Fruit fly (Drosophila melanogaster) whole organism, embryonic: ENCODE data around the gene natalisin.
A peak's percentile ranks its signal among the peaks of the same experiment; 100 is the strongest.

Source experiments
- CG10462 ChIP-seq: fragments of 200-800 bp; sonication (Bioruptor generic); optimal IDR thresholded peaks from 2 replicates; lab custom pipeline; 2016; ENCODE audit warnings: missing biosample characterization, missing genetic modification characterization
- CG11398 ChIP-seq: fragments of 200-800 bp; sonication (Bioruptor generic); optimal IDR thresholded peaks from 2 replicates; lab custom pipeline; 2016; ENCODE audit warnings: missing biosample characterization, missing genetic modification characterization
- CG11695 ChIP-seq: fragments of 200-800 bp; sonication (Bioruptor generic); IDR thresholded peaks from 3 replicates; pipeline ENCODE4 v1.3.6; 2022; ENCODE audit warnings: missing biosample characterization, missing genetic modification characterization
- CG13775 ChIP-seq: fragments of 200-800 bp; sonication (Bioruptor generic); optimal IDR thresholded peaks from 3 replicates; lab custom pipeline; 2017; ENCODE audit warnings: missing biosample characterization, mild to moderate bottlenecking, missing genetic modification characterization
- CG13894 ChIP-seq: fragments of 200-800 bp; sonication (Bioruptor generic); optimal IDR thresholded peaks from 3 replicates; lab custom pipeline; 2018; ENCODE audit warnings: missing biosample characterization, mild to moderate bottlenecking, missing genetic modification characterization, moderate library complexity
- CG14050 ChIP-seq: fragments of 200-800 bp; sonication (Bioruptor generic); IDR thresholded peaks from 3 replicates; pipeline ENCODE4 v1.3.6; 2022; ENCODE audit warnings: missing biosample characterization, missing genetic modification characterization
- CG15269 ChIP-seq: fragments of 200-800 bp; sonication (Bioruptor generic); optimal IDR thresholded peaks from 2 replicates; lab custom pipeline; 2018; ENCODE audit warnings: missing biosample characterization, mild to moderate bottlenecking, missing genetic modification characterization, moderate library complexity
- CG16863 ChIP-seq: fragments of 200-800 bp; sonication (Bioruptor generic); optimal IDR thresholded peaks from 3 replicates; lab custom pipeline; 2016; ENCODE audit warnings: missing biosample characterization, missing genetic modification characterization
- CG17385 ChIP-seq: fragments of 200-800 bp; sonication (Bioruptor generic); optimal IDR thresholded peaks from 3 replicates; lab custom pipeline; 2018; ENCODE audit warnings: missing biosample characterization, mild to moderate bottlenecking, missing genetic modification characterization
- CG2678 ChIP-seq: fragments of 200-800 bp; sonication (Bioruptor generic); optimal IDR thresholded peaks from 3 replicates; lab custom pipeline; 2019; ENCODE audit warnings: missing biosample characterization, mild to moderate bottlenecking, missing genetic modification characterization, moderate library complexity
- CG31441 ChIP-seq: fragments of 200-800 bp; sonication (Bioruptor generic); IDR thresholded peaks from 2 replicates; pipeline ENCODE4 v1.3.6; 2022; ENCODE audit warnings: missing biosample characterization, missing genetic modification characterization
- CG3163 ChIP-seq: fragments of 200-800 bp; sonication (Bioruptor generic); optimal IDR thresholded peaks from 3 replicates; lab custom pipeline; 2016; ENCODE audit warnings: missing biosample characterization, missing genetic modification characterization
- CG4404 ChIP-seq: fragments of 200-800 bp; sonication (Bioruptor generic); IDR thresholded peaks from 2 replicates; pipeline ENCODE4 v1.3.6; 2022; ENCODE audit warnings: missing biosample characterization, missing genetic modification characterization
- CG6254 ChIP-seq: fragments of 200-800 bp; sonication (Bioruptor generic); optimal IDR thresholded peaks from 3 replicates; lab custom pipeline; 2017; ENCODE audit warnings: mild to moderate bottlenecking, missing biosample characterization, missing genetic modification reagents, missing genetic modification characterization
- CG7271 ChIP-seq: fragments of 200-800 bp; sonication (Bioruptor generic); optimal IDR thresholded peaks from 2 replicates; lab custom pipeline; 2018; ENCODE audit warnings: missing biosample characterization, mild to moderate bottlenecking, missing genetic modification characterization, moderate library complexity
- CG8388 ChIP-seq: fragments of 200-800 bp; sonication (Bioruptor generic); optimal IDR thresholded peaks from 2 replicates; lab custom pipeline; 2019; ENCODE audit warnings: missing biosample characterization, mild to moderate bottlenecking, missing genetic modification characterization, moderate library complexity
- CG8765 ChIP-seq: fragments of 200-800 bp; sonication (Bioruptor generic); IDR thresholded peaks from 2 replicates; pipeline ENCODE4 v1.3.6; 2022; ENCODE audit warnings: missing biosample characterization, missing genetic modification characterization
- CG9215 ChIP-seq: fragments of 200-800 bp; sonication (Bioruptor generic); IDR thresholded peaks from 2 replicates; pipeline ENCODE4 v1.3.6; 2022; ENCODE audit warnings: missing biosample characterization, missing genetic modification characterization
- CrebB ChIP-seq: fragments of 200-800 bp; sonication (Bioruptor generic); optimal IDR thresholded peaks from 3 replicates; lab custom pipeline; 2018; ENCODE audit warnings: missing biosample characterization, mild to moderate bottlenecking, missing genetic modification characterization
- Dll ChIP-seq: fragments of 200-800 bp; sonication (Bioruptor generic); IDR thresholded peaks from 4 replicates; pipeline ENCODE4 v1.3.6; 2022; ENCODE audit warnings: missing biosample characterization, missing genetic modification characterization; ENCODE audit not compliant: partially characterized antibody
- E2f1 ChIP-seq: fragments of 200-800 bp; sonication (Bioruptor generic); IDR thresholded peaks from 2 replicates; pipeline ENCODE4 v1.3.6; 2022; ENCODE audit warnings: missing biosample characterization, missing genetic modification characterization
- E2f2 ChIP-seq: fragments of 200-800 bp; sonication (Bioruptor generic); IDR thresholded peaks from 2 replicates; pipeline ENCODE4 v1.3.6; 2022; ENCODE audit warnings: missing biosample characterization, missing genetic modification characterization
- Elba2 ChIP-seq: fragments of 200-800 bp; sonication (Bioruptor generic); optimal IDR thresholded peaks from 3 replicates; lab custom pipeline; 2016; ENCODE audit warnings: missing biosample characterization, missing genetic modification characterization
- Fer3 ChIP-seq: fragments of 200-800 bp; sonication (Bioruptor generic); optimal IDR thresholded peaks from 2 replicates; lab custom pipeline; 2018; ENCODE audit warnings: missing biosample characterization, mild to moderate bottlenecking, missing genetic modification characterization, moderate library complexity
- Lim3 ChIP-seq: fragments of 200-800 bp; sonication (Bioruptor generic); IDR thresholded peaks from 2 replicates; pipeline ENCODE4 v1.3.6; 2022; ENCODE audit warnings: missing biosample characterization, missing genetic modification characterization
- MTF-1 ChIP-seq: fragments of 200-800 bp; sonication (Bioruptor generic); optimal IDR thresholded peaks from 2 replicates; lab custom pipeline; 2018; ENCODE audit warnings: missing biosample characterization, mild to moderate bottlenecking, missing genetic modification characterization, borderline replicate concordance
- Mad ChIP-seq: fragments of 200-800 bp; sonication (Bioruptor generic); optimal IDR thresholded peaks from 2 replicates; lab custom pipeline; 2016; ENCODE audit warnings: missing biosample characterization, missing genetic modification characterization
- Mrtf ChIP-seq: fragments of 200-800 bp; sonication (Bioruptor generic); IDR thresholded peaks from 3 replicates; pipeline ENCODE4 v1.3.6; 2022; ENCODE audit warnings: missing biosample characterization, missing genetic modification characterization
- Myb ChIP-seq: fragments of 200-800 bp; sonication (Bioruptor generic); optimal IDR thresholded peaks from 2 replicates; lab custom pipeline; 2016; ENCODE audit warnings: missing biosample characterization, missing genetic modification characterization
- NK7.1 ChIP-seq: fragments of 200-800 bp; sonication (Bioruptor generic); optimal IDR thresholded peaks from 3 replicates; lab custom pipeline; 2016; ENCODE audit warnings: missing biosample characterization, missing genetic modification characterization
- Nf-YC ChIP-seq: fragments of 200-800 bp; optimal IDR thresholded peaks from 3 replicates; lab custom pipeline; 2019; ENCODE audit warnings: missing biosample characterization, mild to moderate bottlenecking, missing genetic modification characterization, moderate library complexity
- TFAM ChIP-seq: fragments of 200-800 bp; sonication (Bioruptor generic); optimal IDR thresholded peaks from 2 replicates; lab custom pipeline; 2017; ENCODE audit warnings: missing biosample characterization, missing genetic modification characterization, inconsistent platforms
- aop ChIP-seq: fragments of 200-800 bp; sonication (Bioruptor generic); IDR thresholded peaks from 2 replicates; pipeline ENCODE4 v1.3.6; 2022; ENCODE audit warnings: missing biosample characterization, missing genetic modification characterization
- dpn ChIP-seq, 2 experiments: fragments of 200-800 bp; sonication (Bioruptor generic); optimal IDR thresholded peaks; 3 replicates each; lab custom pipeline; 2016; ENCODE audit warnings: missing biosample characterization in 2 of 2, missing genetic modification characterization in 2 of 2
- gsb-n ChIP-seq: fragments of 200-800 bp; sonication (Bioruptor generic); optimal IDR thresholded peaks from 3 replicates; lab custom pipeline; 2018; ENCODE audit warnings: missing biosample characterization, mild to moderate bottlenecking, missing genetic modification characterization
- ham ChIP-seq: fragments of 200-800 bp; sonication (Bioruptor generic); IDR thresholded peaks from 2 replicates; pipeline ENCODE4 v1.3.6; 2022; ENCODE audit warnings: missing biosample characterization, missing genetic modification characterization
- hbn ChIP-seq: fragments of 200-800 bp; sonication (Bioruptor generic); IDR thresholded peaks from 2 replicates; pipeline ENCODE4 v1.3.6; 2022; ENCODE audit warnings: missing biosample characterization, missing genetic modification characterization; ENCODE audit not compliant: partially characterized antibody
- inv ChIP-seq: fragments of 200-800 bp; sonication (Bioruptor generic); IDR thresholded peaks from 2 replicates; pipeline ENCODE4 v1.3.6; 2022; ENCODE audit warnings: missing biosample characterization, missing genetic modification characterization; ENCODE audit not compliant: partially characterized antibody
- nerfin-1 ChIP-seq: fragments of 200-800 bp; sonication (Bioruptor generic); optimal IDR thresholded peaks from 3 replicates; lab custom pipeline; 2019; ENCODE audit warnings: missing biosample characterization, mild to moderate bottlenecking, missing genetic modification characterization, moderate library complexity
- nmo ChIP-seq: fragments of 200-800 bp; sonication (Bioruptor generic); optimal IDR thresholded peaks from 2 replicates; lab custom pipeline; 2018; ENCODE audit warnings: missing biosample characterization, mild to moderate bottlenecking, missing genetic modification characterization, moderate library complexity
- org-1 ChIP-seq: fragments of 200-800 bp; sonication (Bioruptor generic); optimal IDR thresholded peaks from 2 replicates; lab custom pipeline; 2017; ENCODE audit warnings: missing biosample characterization, missing genetic modification characterization
- pb ChIP-seq: fragments of 200-800 bp; sonication (Bioruptor generic); optimal IDR thresholded peaks from 3 replicates; lab custom pipeline; 2016; ENCODE audit warnings: missing biosample characterization, missing genetic modification characterization
- psq ChIP-seq: fragments of 200-800 bp; sonication (Bioruptor generic); optimal IDR thresholded peaks from 2 replicates; lab custom pipeline; 2017; ENCODE audit warnings: missing biosample characterization, missing genetic modification characterization
- pzg ChIP-seq: fragments of 200-800 bp; sonication (Bioruptor generic); optimal IDR thresholded peaks from 3 replicates; lab custom pipeline; 2018; ENCODE audit warnings: missing biosample characterization, mild to moderate bottlenecking, missing genetic modification characterization, moderate library complexity
- sim ChIP-seq: fragments of 200-800 bp; sonication (Bioruptor generic); IDR thresholded peaks from 2 replicates; pipeline ENCODE4 v1.3.6; 2022; ENCODE audit warnings: missing biosample characterization, missing genetic modification characterization
- tna ChIP-seq: fragments of 200-800 bp; sonication (Bioruptor generic); IDR thresholded peaks from 2 replicates; pipeline ENCODE4 v1.3.6; 2022; ENCODE audit warnings: missing biosample characterization, missing genetic modification characterization; ENCODE audit not compliant: partially characterized antibody
- ttk ChIP-seq: fragments of 200-800 bp; sonication (Bioruptor generic); IDR thresholded peaks from 2 replicates; pipeline ENCODE4 v2.1.2; 2022; ENCODE audit warnings: missing biosample characterization, missing genetic modification characterization
- vvl ChIP-seq: fragments of 200-800 bp; sonication (Bioruptor generic); IDR thresholded peaks from 2 replicates; pipeline ENCODE4 v1.3.6; 2022; ENCODE audit warnings: missing biosample characterization, missing genetic modification characterization
- wor ChIP-seq: fragments of 200-800 bp; sonication (Bioruptor generic); IDR thresholded peaks from 2 replicates; pipeline ENCODE4 v1.3.6; 2022; ENCODE audit warnings: missing biosample characterization, missing genetic modification characterization

Gene natalisin

dm6 chr3R:14382312-14383046, 35.9 kb upstream of the natalisin start (continued):
- peak; percentile 57 for TF ChIP-seq CG9215
- peak; percentile 77 for TF ChIP-seq CG13775 (GFP tag; lab: Kevin White, UChicago)
- peak; percentile 56 for TF ChIP-seq CG13894
- peak; percentile 86 for TF ChIP-seq CG15269 (tag; lab: Kevin White, UChicago)
- TF ChIP-seq nerfin-1 (tag; lab: Kevin White, UChicago) = peak; percentile 79
- peak; percentile 89 for TF ChIP-seq CG31441
- TF ChIP-seq CG3163 (GFP tag; lab: Kevin White, UChicago) = no peak
- TF ChIP-seq ttk (GFP tag; lab: Robert Waterston, UW) = peak; percentile 19; the same call in 1 of the 2 replicates
- peak; percentile 49 for TF ChIP-seq MTF-1 (GFP tag; lab: Kevin White, UChicago)
- peak; percentile 5 for TF ChIP-seq CG7271 (tag; lab: Kevin White, UChicago)
- TF ChIP-seq aop = no peak
- TF ChIP-seq CG2678 (tag; lab: Kevin White, UChicago) = peak; percentile 93
- TF ChIP-seq pzg (GFP tag; lab: Kevin White, UChicago) = no peak
- no peak for TF ChIP-seq hbn (GFP tag; lab: Robert Waterston, UW)
- no peak for TF ChIP-seq CG11398
- peak; percentile 21; the same call in 1 of the 3 replicates for TF ChIP-seq CG14050 (GFP tag; lab: Robert Waterston, UW)
- TF ChIP-seq CG8765 (GFP tag; lab: Robert Waterston, UW) = no peak; the same call in 1 of the 2 replicates
- peak; percentile 79 for TF ChIP-seq Fer3
- no peak for TF ChIP-seq Elba2 (GFP tag; lab: Kevin White, UChicago)
- TF ChIP-seq nmo = peak; percentile 87
- peak; percentile 22; the same call in 1 of the 2 replicates for TF ChIP-seq sim
- TF ChIP-seq ham (GFP tag; lab: Robert Waterston, UW) = no peak
- peak; percentile 86 for TF ChIP-seq CG11695 (GFP tag; lab: Robert Waterston, UW)
- TF ChIP-seq CG8388 = peak; percentile 81
- TF ChIP-seq pb = no peak
- no peak for TF ChIP-seq Lim3 (GFP tag; lab: Robert Waterston, UW)
- peak; percentile 66 for TF ChIP-seq E2f1 (GFP tag; lab: Robert Waterston, UW)
- TF ChIP-seq vvl (GFP tag; lab: Robert Waterston, UW) = peak; percentile 79
- TF ChIP-seq CG10462 = peak; percentile 41
- no peak for TF ChIP-seq wor
- peak; percentile 72 for TF ChIP-seq org-1 (GFP tag; lab: Kevin White, UChicago)
- TF ChIP-seq CG6254 (GFP tag; lab: Kevin White, UChicago) = peak; percentile 61
- TF ChIP-seq CG17385 (GFP tag; lab: Kevin White, UChicago) = peak; percentile 73
- TF ChIP-seq Dll (GFP tag; lab: Robert Waterston, UW) = 0 out of 4 replicates have a peak, but pooled peaks have one; percentile 24
- no peak for TF ChIP-seq Myb (GFP tag; lab: Kevin White, UChicago)
- TF ChIP-seq CG16863 (GFP tag; lab: Kevin White, UChicago) = no peak
- no peak for TF ChIP-seq inv (GFP tag; lab: Robert Waterston, UW)
- no peak for TF ChIP-seq TFAM (GFP tag; lab: Kevin White, UChicago)
- peak; percentile 18 for TF ChIP-seq CrebB (tag; lab: Kevin White, UChicago)
- TF ChIP-seq CG4404 (GFP tag; lab: Robert Waterston, UW) = peak; percentile 37; the same call in 1 of the 2 replicates
- TF ChIP-seq tna (GFP tag; lab: Robert Waterston, UW) = no peak
- TF ChIP-seq Mad (GFP tag; lab: Kevin White, UChicago) = no peak
- no peak for TF ChIP-seq NK7.1 (GFP tag; lab: Kevin White, UChicago)
- peak; percentile 53 for TF ChIP-seq psq (GFP tag; lab: Kevin White, UChicago)
- peak; percentile 68 for TF ChIP-seq Nf-YC (tag; lab: Kevin White, UChicago)
- peak; percentile 11 to 76 for TF ChIP-seq dpn (GFP tag; optimal IDR thresholded peaks at IDR 0.05; lab: Kevin White, UChicago)
- peak; percentile 84 for TF ChIP-seq gsb-n (tag; lab: Kevin White, UChicago)
- TF ChIP-seq Mrtf (GFP tag; lab: Robert Waterston, UW) = 0 out of 3 replicates have a peak, but pooled peaks have one; percentile 38
- TF ChIP-seq E2f2 (GFP tag; lab: Robert Waterston, UW) = peak; percentile 43; the same call in 1 of the 2 replicates
